Fruit fly (Drosophila melanogaster) whole organism, prepupa: Measurements from ENCODE around the gene Tsp68C.

Source experiments
- Lpt ChIP-seq: fragments of 200-800 bp; sonication (Bioruptor generic); optimal IDR thresholded peaks from 3 replicates; lab custom pipeline; 2016; ENCODE audit warnings: missing biosample characterization, missing genetic modification characterization
- Sox15 ChIP-seq: fragments of 200-800 bp; sonication (Bioruptor generic); optimal IDR thresholded peaks from 3 replicates; lab custom pipeline; 2016; ENCODE audit warnings: missing biosample characterization, missing genetic modification characterization

dm6 chr3L:13884460-13885056 lies 41.1 kb downstream of the Tsp68C start:
- TF ChIP-seq Lpt (GFP tag; lab: Kevin White, UChicago), result no peak
- no peak for TF ChIP-seq Sox15 (GFP tag; lab: Kevin White, UChicago)
